Worm (Caenorhabditis elegans): ENCODE data around the gene F15H10.9.

ce11 chrV:10425098-10425497 is 10.6 kb upstream of the F15H10.9 start, which contains the start of gene col-12:
- TF ChIP-seq nhr-11 (tag; optimal IDR thresholded peaks at IDR 0.05) (no peak), skn-1 (tag; optimal IDR thresholded peaks at IDR 0.05) (no peak), nhr-43 (tag; optimal IDR thresholded peaks at IDR 0.05; ENCODE audit: poor library complexity, severe bottlenecking) (no peak), fkh-10 (GFP tag; optimal IDR thresholded peaks at IDR 0.05) (no peak), ama-1 (optimal IDR thresholded peaks at IDR 0.05) (no peak), pqm-1 (tag; optimal IDR thresholded peaks at IDR 0.05) (no peak), nfya-1 (tag; optimal IDR thresholded peaks at IDR 0.05; ENCODE audit: insufficient read depth) (no peak), nhr-12 (tag; optimal IDR thresholded peaks at IDR 0.05) (no peak), ceh-82 (tag; optimal IDR thresholded peaks at IDR 0.05) (no peak), nhr-237 (tag; optimal IDR thresholded peaks at IDR 0.05) (no peak)
